Fruit fly (Drosophila melanogaster) whole organism, adult: ENCODE measurements around the gene lin-28.

Source experiments
- CG11617 ChIP-seq: fragments of 200-800 bp; sonication (Bioruptor generic); optimal IDR thresholded peaks from 2 replicates; lab custom pipeline; 2017; ENCODE audit warnings: mild to moderate bottlenecking, missing biosample characterization, missing genetic modification reagents, missing genetic modification characterization
- CG12768 ChIP-seq: fragments of 200-800 bp; sonication (Bioruptor generic); optimal IDR thresholded peaks from 2 replicates; lab custom pipeline; 2017; ENCODE audit warnings: missing biosample characterization, missing genetic modification characterization, mild to moderate bottlenecking, moderate library complexity, missing genetic modification reagents
- CG14711 ChIP-seq: fragments of 200-800 bp; sonication (Bioruptor generic); optimal IDR thresholded peaks from 2 replicates; lab custom pipeline; 2018; ENCODE audit warnings: missing biosample characterization, mild to moderate bottlenecking, missing genetic modification characterization, moderate library complexity
- CG1620 ChIP-seq: fragments of 200-800 bp; sonication (Bioruptor generic); optimal IDR thresholded peaks from 2 replicates; lab custom pipeline; 2016; ENCODE audit warnings: missing biosample characterization, missing genetic modification characterization
- CG33017 ChIP-seq: fragments of 200-800 bp; sonication (Bioruptor generic); optimal IDR thresholded peaks from 2 replicates; lab custom pipeline; 2018; ENCODE audit warnings: missing biosample characterization, mild to moderate bottlenecking, missing genetic modification characterization, moderate library complexity
- CG5204 ChIP-seq: fragments of 200-800 bp; sonication (Bioruptor generic); optimal IDR thresholded peaks from 2 replicates; lab custom pipeline; 2016; ENCODE audit warnings: missing biosample characterization, missing genetic modification characterization
- CG7045 ChIP-seq: fragments of 200-800 bp; sonication (Bioruptor generic); optimal IDR thresholded peaks from 2 replicates; lab custom pipeline; 2017; ENCODE audit warnings: missing biosample characterization, mild to moderate bottlenecking, missing genetic modification characterization
- CG7101 ChIP-seq: fragments of 200-800 bp; sonication (Bioruptor generic); optimal IDR thresholded peaks from 2 replicates; lab custom pipeline; 2018; ENCODE audit warnings: missing biosample characterization, mild to moderate bottlenecking, missing genetic modification characterization, moderate library complexity
- Clk ChIP-seq: fragments of 200-800 bp; sonication (Bioruptor generic); optimal IDR thresholded peaks from 2 replicates; lab custom pipeline; 2017; ENCODE audit warnings: missing biosample characterization, missing genetic modification characterization
- Crg-1 ChIP-seq: fragments of 200-800 bp; sonication (Bioruptor generic); optimal IDR thresholded peaks from 2 replicates; lab custom pipeline; 2016; ENCODE audit warnings: missing biosample characterization, missing genetic modification characterization
- Hr96 ChIP-seq: fragments of 200-800 bp; sonication (Bioruptor generic); optimal IDR thresholded peaks from 2 replicates; lab custom pipeline; 2016; ENCODE audit warnings: missing biosample characterization, missing genetic modification characterization
- Mnt ChIP-seq: fragments of 200-800 bp; sonication (Bioruptor generic); optimal IDR thresholded peaks from 2 replicates; lab custom pipeline; 2016; ENCODE audit warnings: missing biosample characterization, mild to moderate bottlenecking, missing genetic modification characterization
- bab1 ChIP-seq: fragments of 200-800 bp; sonication (Bioruptor generic); optimal IDR thresholded peaks from 3 replicates; lab custom pipeline; 2019; ENCODE audit warnings: missing biosample characterization, mild to moderate bottlenecking, missing genetic modification characterization, moderate library complexity
- cic ChIP-seq: fragments of 200-800 bp; sonication (Bioruptor generic); optimal IDR thresholded peaks from 2 replicates; lab custom pipeline; 2017; ENCODE audit warnings: missing biosample characterization, mild to moderate bottlenecking, missing genetic modification characterization, moderate library complexity
- cnc ChIP-seq, 2 experiments: fragments of >200 bp; optimal IDR thresholded peaks; 2 replicates each; lab custom pipeline; 2017
- kay ChIP-seq: fragments of 200-800 bp; sonication (Bioruptor generic); peaks from one replicate; lab custom pipeline; 2016; ENCODE audit warnings: missing biosample characterization, missing genetic modification characterization, borderline replicate concordance
- ovo ChIP-seq: fragments of 200-800 bp; sonication (Bioruptor generic); optimal IDR thresholded peaks from 2 replicates; lab custom pipeline; 2016; ENCODE audit warnings: missing biosample characterization, missing genetic modification characterization
- pad ChIP-seq: fragments of 200-800 bp; sonication (Bioruptor generic); optimal IDR thresholded peaks from 3 replicates; lab custom pipeline; 2017; ENCODE audit warnings: missing biosample characterization, missing genetic modification characterization, mild to moderate bottlenecking, moderate library complexity, missing genetic modification reagents
- tj ChIP-seq: fragments of 200-800 bp; sonication (Bioruptor generic); optimal IDR thresholded peaks from 3 replicates; lab custom pipeline; 2017; ENCODE audit warnings: missing biosample characterization, mild to moderate bottlenecking, missing genetic modification characterization, moderate library complexity
- toe ChIP-seq: fragments of 200-800 bp; sonication (Bioruptor generic); optimal IDR thresholded peaks from 2 replicates; lab custom pipeline; 2016; ENCODE audit warnings: missing biosample characterization, missing genetic modification characterization

Gene lin-28

DNA sequence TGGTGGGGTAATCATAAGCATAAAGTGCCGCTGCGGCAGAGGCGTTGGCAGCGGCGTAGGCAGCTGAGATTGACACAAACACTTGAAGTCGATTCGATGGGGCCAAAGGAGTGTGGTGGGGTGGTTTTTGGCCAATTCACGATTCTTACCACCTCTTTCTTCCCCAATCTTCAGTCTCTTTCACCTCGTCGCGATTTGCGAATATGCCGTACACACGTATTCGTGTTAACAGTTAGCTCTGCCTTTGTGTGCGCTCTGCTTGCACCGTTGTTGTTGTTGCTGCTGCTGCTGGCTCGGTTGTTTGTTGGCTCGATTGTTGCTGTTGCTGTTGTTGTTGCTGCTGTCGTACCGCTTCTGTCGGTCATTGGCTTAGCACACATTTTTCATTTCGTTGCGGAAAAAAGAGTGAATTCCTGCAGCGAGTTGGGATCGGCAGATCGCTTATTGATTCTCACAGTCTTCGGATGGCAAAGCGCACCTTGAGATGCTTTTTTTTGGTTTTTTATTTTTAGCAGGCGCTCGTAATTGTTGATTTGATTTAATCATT is 29.3 kb upstream of the lin-28 start:
- no peak for TF ChIP-seq ovo (GFP tag; lab: Kevin White, UChicago)
- no peak for TF ChIP-seq CG5204 (GFP tag; lab: Kevin White, UChicago)
- no peak for TF ChIP-seq CG14711 (tag; lab: Kevin White, UChicago)
- no peak for TF ChIP-seq Mnt (GFP tag; lab: Kevin White, UChicago)
- no peak for TF ChIP-seq Crg-1 (GFP tag; lab: Kevin White, UChicago)

DNA sequence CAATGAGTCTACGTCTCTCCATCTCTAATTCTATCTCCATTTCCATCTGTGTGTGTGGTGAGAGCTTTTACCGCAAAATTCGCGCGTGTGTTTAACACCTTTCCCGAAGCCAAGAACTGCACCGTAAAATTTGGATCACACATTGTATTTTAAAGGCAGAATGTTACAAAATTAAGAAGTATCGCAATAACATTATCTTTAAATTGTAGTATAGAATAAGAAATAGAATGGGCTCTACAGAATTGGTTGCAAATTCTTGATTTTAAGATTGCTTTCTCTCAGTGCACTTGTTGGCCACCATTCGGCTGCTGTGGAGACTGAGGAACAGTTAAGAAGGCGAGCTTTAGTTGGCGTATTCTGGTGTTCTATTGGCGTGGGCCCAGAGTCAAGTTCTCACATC is 28.0 kb upstream of the lin-28 start:
- no peak for TF ChIP-seq bab1 (GFP tag; lab: Kevin White, UChicago)
- no peak for TF ChIP-seq CG11617
- no peak for TF ChIP-seq CG7045 (GFP tag; lab: Kevin White, UChicago)
- TF ChIP-seq kay, result no peak
- no peak for TF ChIP-seq CG7101 (tag; lab: Kevin White, UChicago)
- TF ChIP-seq Crg-1 (GFP tag; lab: Kevin White, UChicago), result no peak
- TF ChIP-seq pad (GFP tag; lab: Kevin White, UChicago), result no peak
- TF ChIP-seq CG12768 (GFP tag; lab: Kevin White, UChicago), result no peak
- TF ChIP-seq Mnt (GFP tag; lab: Kevin White, UChicago), result no peak
- no peak for TF ChIP-seq Clk
- TF ChIP-seq Hr96 (GFP tag; lab: Kevin White, UChicago), result no peak

DNA sequence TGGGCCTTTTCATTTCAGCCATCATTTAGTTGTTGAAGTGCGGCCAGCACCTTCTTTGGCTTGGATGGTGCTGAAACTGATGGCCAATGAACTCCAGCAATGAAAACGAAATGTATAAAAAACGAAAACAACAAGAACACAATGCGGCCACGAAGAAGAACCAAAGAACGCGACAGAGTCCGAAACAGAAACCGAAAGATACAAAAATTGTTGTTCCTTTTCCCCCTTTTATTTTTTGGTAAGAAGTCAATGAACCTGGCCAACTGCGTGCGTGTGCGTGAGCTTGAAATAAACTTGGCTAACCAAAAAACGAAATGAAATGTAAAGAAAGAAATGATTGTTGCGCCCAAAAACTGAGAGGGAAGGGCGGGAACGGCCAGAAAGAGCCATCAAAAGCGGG is 26.7 kb upstream of the lin-28 start:
- TF ChIP-seq CG12768 (GFP tag; lab: Kevin White, UChicago), result no peak
- no peak for TF ChIP-seq CG11617
- TF ChIP-seq CG33017, result no peak
- no peak for TF ChIP-seq pad (GFP tag; lab: Kevin White, UChicago)
- no peak for TF ChIP-seq cnc (optimal IDR thresholded peaks at IDR 0.05; lab: Kevin White, UChicago)
- TF ChIP-seq Clk, result no peak
- TF ChIP-seq bab1 (GFP tag; lab: Kevin White, UChicago), result no peak
- no peak for TF ChIP-seq CG7101 (tag; lab: Kevin White, UChicago)
- no peak for TF ChIP-seq CG5204 (GFP tag; lab: Kevin White, UChicago)
- no peak for TF ChIP-seq CG1620 (GFP tag; lab: Kevin White, UChicago)
- TF ChIP-seq tj, result no peak
- TF ChIP-seq Hr96 (GFP tag; lab: Kevin White, UChicago), result no peak
- TF ChIP-seq CG14711 (tag; lab: Kevin White, UChicago), result no peak

DNA sequence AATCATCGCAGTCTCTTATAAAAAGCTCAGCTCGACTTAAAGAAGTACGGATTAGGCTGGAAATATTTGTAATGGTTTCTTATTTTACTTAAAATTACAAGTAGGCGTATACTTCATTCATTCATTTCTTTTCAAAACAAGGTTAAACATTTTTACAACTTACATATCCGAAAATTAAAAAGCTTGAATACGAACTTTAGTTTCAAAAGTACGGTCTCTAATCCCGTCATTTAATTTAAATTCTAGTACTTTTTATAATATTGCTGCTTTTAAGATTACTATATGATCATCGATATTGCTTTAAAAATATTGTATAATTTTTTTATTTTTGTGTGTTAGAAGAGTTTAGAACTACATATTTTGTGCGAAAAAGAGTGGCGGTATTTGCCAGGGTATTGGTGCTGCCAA is 24.3 kb upstream of the lin-28 start:
- no peak for TF ChIP-seq CG1620 (GFP tag; lab: Kevin White, UChicago)
- no peak for TF ChIP-seq CG7101 (tag; lab: Kevin White, UChicago)
- TF ChIP-seq tj, result no peak
- TF ChIP-seq ovo (GFP tag; lab: Kevin White, UChicago), result no peak
- TF ChIP-seq cic (GFP tag; lab: Kevin White, UChicago), result no peak
- TF ChIP-seq CG14711 (tag; lab: Kevin White, UChicago), result no peak
- TF ChIP-seq cnc (optimal IDR thresholded peaks at IDR 0.05; lab: Kevin White, UChicago), result no peak
- TF ChIP-seq CG5204 (GFP tag; lab: Kevin White, UChicago), result no peak
- no peak for TF ChIP-seq CG12768 (GFP tag; lab: Kevin White, UChicago)
- no peak for TF ChIP-seq CG7045 (GFP tag; lab: Kevin White, UChicago)
- TF ChIP-seq kay, result peak; percentile 76
- no peak for TF ChIP-seq CG33017
- TF ChIP-seq toe (GFP tag; lab: Kevin White, UChicago), result peak; percentile 32
- TF ChIP-seq Crg-1 (GFP tag; lab: Kevin White, UChicago), result no peak
- TF ChIP-seq Hr96 (GFP tag; lab: Kevin White, UChicago), result no peak

DNA sequence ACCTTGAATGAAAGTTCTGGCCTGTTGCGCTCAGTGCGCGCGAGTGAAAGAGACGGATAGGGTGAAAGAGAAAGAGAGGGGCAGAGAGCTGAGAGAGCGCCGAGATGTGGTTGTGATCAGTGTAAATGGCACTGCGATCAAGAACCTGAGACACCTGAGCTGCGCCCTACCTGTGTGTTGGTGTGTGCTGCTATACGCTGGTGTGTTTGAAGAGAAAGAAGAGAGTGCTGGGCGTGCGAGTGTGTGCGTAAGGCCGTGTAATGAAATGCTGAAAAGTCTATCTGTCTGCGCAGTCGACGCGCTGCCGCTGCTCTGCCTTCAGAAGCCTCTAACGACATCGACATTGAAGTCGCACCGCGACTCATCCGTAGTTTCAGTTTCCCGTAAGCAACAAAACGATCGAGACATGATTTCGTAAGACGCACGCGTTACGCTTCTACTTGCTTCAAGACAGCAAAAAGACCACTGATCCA is 23.8 kb upstream of the lin-28 start, which contains the start of gene Blimp-1:
Gene Blimp-1, plus strand, starts transcription at position 376 of the 473 bp plus-strand sequence.
- no peak for TF ChIP-seq pad (GFP tag; lab: Kevin White, UChicago)
- TF ChIP-seq Clk, result peak; percentile 13
- peak; percentile 5 for TF ChIP-seq CG12768 (GFP tag; lab: Kevin White, UChicago)
- peak; percentile 50 for TF ChIP-seq cic (GFP tag; lab: Kevin White, UChicago)
- peak; percentile 31 for TF ChIP-seq Mnt (GFP tag; lab: Kevin White, UChicago)
- TF ChIP-seq CG5204 (GFP tag; lab: Kevin White, UChicago), result no peak

DNA sequence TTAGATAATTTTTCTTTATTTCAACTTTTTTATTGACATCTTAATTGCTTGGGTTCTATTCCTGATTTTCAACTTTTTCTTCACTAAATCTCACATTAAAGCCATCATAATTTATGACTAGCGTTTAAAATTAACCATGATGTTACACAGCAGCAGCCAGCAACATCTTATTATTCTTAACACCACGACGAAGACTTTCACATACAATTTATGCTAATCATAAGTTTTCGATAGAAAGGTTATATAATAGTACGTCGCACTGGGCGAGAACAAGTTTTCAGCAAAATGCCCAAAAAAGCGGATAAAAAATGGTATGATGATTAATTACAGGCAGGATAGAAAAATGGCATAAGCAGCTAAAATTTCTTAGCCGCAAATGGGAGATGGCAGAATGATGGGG is 22.6 kb upstream of the lin-28 start:
- TF ChIP-seq CG5204 (GFP tag; lab: Kevin White, UChicago), result no peak
- TF ChIP-seq Crg-1 (GFP tag; lab: Kevin White, UChicago), result no peak
- TF ChIP-seq kay, result peak; percentile 78
- TF ChIP-seq cnc (optimal IDR thresholded peaks at IDR 0.05; lab: Kevin White, UChicago), result no peak
